Worm (Caenorhabditis elegans) whole organism, early embryonic: Measurements from ENCODE around the gene F43E2.1.

ENCODE experiments used
- B0310.2 ChIP-seq: sonication (generic microtip); optimal IDR thresholded peaks from 2 replicates; lab custom pipeline; 2016; ENCODE audit warnings: mild to moderate bottlenecking, missing genetic modification characterization, missing compliant biosample characterization
- F13C5.2 ChIP-seq: sonication (generic microtip); optimal IDR thresholded peaks from 2 replicates; lab custom pipeline; 2017; ENCODE audit warnings: mild to moderate bottlenecking, missing genetic modification characterization, inconsistent platforms, missing compliant biosample characterization
- aly-1 ChIP-seq: sonication (generic microtip); optimal IDR thresholded peaks from 2 replicates; lab custom pipeline; 2016; ENCODE audit warnings: missing genetic modification characterization, missing compliant biosample characterization
- ama-1 ChIP-seq: fragments of 150-350 bp; optimal IDR thresholded peaks from 2 replicates; lab custom pipeline; 2014
- ceh-36 ChIP-seq: sonication (generic microtip); optimal IDR thresholded peaks from 2 replicates; lab custom pipeline; 2016; ENCODE audit warnings: missing genetic modification characterization, inconsistent platforms, missing compliant biosample characterization
- ets-7 ChIP-seq: sonication (generic microtip); optimal IDR thresholded peaks from 2 replicates; lab custom pipeline; 2016; ENCODE audit warnings: missing genotype, missing genetic modification characterization, missing compliant biosample characterization
- flt-1 ChIP-seq: fragments of 200-800 bp; sonication (Bioruptor generic); IDR thresholded peaks from 2 replicates; pipeline ENCODE4 v1.3.6; 2022; ENCODE audit warnings: missing genetic modification characterization, missing compliant biosample characterization
- pes-1 ChIP-seq: fragments of 200-800 bp; sonication (Bioruptor generic); IDR thresholded peaks from 2 replicates; pipeline ENCODE4 v1.3.6; 2022; ENCODE audit warnings: missing genetic modification reagents, missing genetic modification characterization, missing compliant biosample characterization
- tra-4 ChIP-seq: sonication (generic microtip); optimal IDR thresholded peaks from 2 replicates; lab custom pipeline; 2017; ENCODE audit warnings: missing genetic modification characterization, missing compliant biosample characterization

DNA sequence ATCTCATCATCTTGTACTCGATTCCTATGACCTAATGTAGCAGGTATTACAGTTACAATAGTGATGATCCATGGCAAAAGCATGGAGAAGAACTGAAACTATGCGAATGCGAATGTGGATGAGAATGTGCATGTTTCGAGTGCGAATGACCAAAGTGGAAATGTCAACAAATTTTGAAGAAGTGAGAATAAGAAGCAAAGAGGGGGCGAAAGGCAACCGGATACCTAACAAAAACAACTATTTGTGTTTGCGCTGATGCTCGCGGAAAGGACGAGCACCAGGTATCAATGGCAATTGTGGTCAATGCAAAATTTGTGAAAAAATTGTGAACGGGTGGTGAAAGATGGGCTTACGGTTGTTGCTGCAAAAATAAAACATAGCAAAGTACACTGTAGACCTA is 27.5 kb downstream of the F43E2.1 start, which contains the start of gene nas-7:
- no peak for TF ChIP-seq ets-7 (tag; lab: Kevin White, UChicago)
- no peak for TF ChIP-seq pes-1 (GFP tag; lab: Robert Waterston, UW)
- no peak for TF ChIP-seq flt-1 (GFP tag; lab: Robert Waterston, UW)
- no peak for TF ChIP-seq aly-1 (tag; lab: Kevin White, UChicago)
- no peak for TF ChIP-seq tra-4 (tag; lab: Kevin White, UChicago)
- no peak for TF ChIP-seq ama-1 (lab: Kevin White, UChicago)
- no peak for TF ChIP-seq ceh-36 (tag; lab: Kevin White, UChicago)
- no peak for TF ChIP-seq F13C5.2 (tag; lab: Kevin White, UChicago)
- TF ChIP-seq B0310.2 (tag; lab: Kevin White, UChicago) = no peak
